Worm (Caenorhabditis elegans): ENCODE results near the gene pxd-1.

Gene pxd-1

ce11 chrIII:3984049-3984484 lies 21.9 kb upstream of the pxd-1 start:
- TF ChIP-seq flh-1 (GFP tag; optimal IDR thresholded peaks at IDR 0.05): no peak
- peak; percentile 25 for TF ChIP-seq unc-120 (tag; optimal IDR thresholded peaks at IDR 0.05; ENCODE audit: poor library complexity, severe bottlenecking)

ce11 chrIII:3986368-3986767 lies 19.6 kb upstream of the pxd-1 start, which contains the start of gene Y1A5A.1:
Gene Y1A5A.1, minus strand, starts transcription at chrIII:3986661.
- TF ChIP-seq unc-62 (GFP tag; optimal IDR thresholded peaks at IDR 0.05) (no peak), lsy-2 (tag; optimal IDR thresholded peaks at IDR 0.05) (no peak), ztf-11 (tag; optimal IDR thresholded peaks at IDR 0.05) (no peak)

- no peak for TF ChIP-seq flh-1 (GFP tag; optimal IDR thresholded peaks at IDR 0.05)
- no peak for TF ChIP-seq nhr-12 (tag; optimal IDR thresholded peaks at IDR 0.05)
- no peak for TF ChIP-seq ham-2 (GFP tag; optimal IDR thresholded peaks at IDR 0.05)
- TF ChIP-seq ztf-11 (tag; optimal IDR thresholded peaks at IDR 0.05): no peak
- no peak for TF ChIP-seq nhr-2 (tag; optimal IDR thresholded peaks at IDR 0.05)
- no peak for TF ChIP-seq unc-39 (tag; optimal IDR thresholded peaks at IDR 0.05)
- no peak for TF ChIP-seq tbx-8 (GFP tag; optimal IDR thresholded peaks at IDR 0.05)
- no peak for TF ChIP-seq unc-120 (tag; optimal IDR thresholded peaks at IDR 0.05; ENCODE audit: poor library complexity, severe bottlenecking)
- no peak for TF ChIP-seq zip-8 (tag; optimal IDR thresholded peaks at IDR 0.05)
- TF ChIP-seq mab-5 (tag; optimal IDR thresholded peaks at IDR 0.05): no peak
- no peak for TF ChIP-seq drap-1 (GFP tag; optimal IDR thresholded peaks at IDR 0.05)
- TF ChIP-seq sptf-1 (tag; optimal IDR thresholded peaks at IDR 0.05): no peak
- TF ChIP-seq blmp-1 (tag; optimal IDR thresholded peaks at IDR 0.05): no peak
- no peak for TF ChIP-seq bed-3 (GFP tag; optimal IDR thresholded peaks at IDR 0.05)
These were observed 18.2 kb upstream of the pxd-1 start, which contains the start of gene C36E8.6 for ce11 chrIII:3987759-3988158. Gene C36E8.6, plus strand, starts transcription at chrIII:3988059.

- TF ChIP-seq nhr-2 (tag; optimal IDR thresholded peaks at IDR 0.05): no peak
- TF ChIP-seq elt-1 (tag; optimal IDR thresholded peaks at IDR 0.05; ENCODE audit: borderline replicate concordance, insufficient read depth): no peak
- TF ChIP-seq hlh-1 (tag; optimal IDR thresholded peaks at IDR 0.05): peak; percentile 75
- TF ChIP-seq blmp-1 (tag; optimal IDR thresholded peaks at IDR 0.05): no peak
- TF ChIP-seq nhr-12 (tag; optimal IDR thresholded peaks at IDR 0.05): no peak
- TF ChIP-seq tbx-8 (GFP tag; optimal IDR thresholded peaks at IDR 0.05): no peak
- TF ChIP-seq nhr-28 (tag; optimal IDR thresholded peaks at IDR 0.05): no peak
- TF ChIP-seq unc-120 (tag; optimal IDR thresholded peaks at IDR 0.05; ENCODE audit: poor library complexity, severe bottlenecking): no peak
- no peak for TF ChIP-seq nhr-237 (tag; optimal IDR thresholded peaks at IDR 0.05)
- TF ChIP-seq M03D4.4 (tag; optimal IDR thresholded peaks at IDR 0.05): no peak
- TF ChIP-seq lin-32 (GFP tag; optimal IDR thresholded peaks at IDR 0.05): no peak
- TF ChIP-seq snpc-4 (tag; optimal IDR thresholded peaks at IDR 0.05): no peak
- no peak for TF ChIP-seq flh-1 (GFP tag; optimal IDR thresholded peaks at IDR 0.05)
- TF ChIP-seq unc-62 (GFP tag; optimal IDR thresholded peaks at IDR 0.05): peak; percentile 2
- TF ChIP-seq drap-1 (GFP tag; optimal IDR thresholded peaks at IDR 0.05): no peak
These were observed 14.6 kb upstream of the pxd-1 start for ce11 chrIII:3991362-3991761.

ce11 chrIII:3992089-3992488 lies 13.9 kb upstream of the pxd-1 start, which contains the start of gene glb-11:
Gene glb-11, minus strand, starts transcription at chrIII:3992189.
- TF ChIP-seq nhr-12 (tag; optimal IDR thresholded peaks at IDR 0.05) (no peak), ztf-11 (tag; optimal IDR thresholded peaks at IDR 0.05) (no peak), M03D4.4 (tag; optimal IDR thresholded peaks at IDR 0.05) (no peak), mls-2 (tag; optimal IDR thresholded peaks at IDR 0.05) (no peak), nhr-237 (tag; optimal IDR thresholded peaks at IDR 0.05) (no peak), ham-2 (GFP tag; optimal IDR thresholded peaks at IDR 0.05) (no peak), blmp-1 (tag; optimal IDR thresholded peaks at IDR 0.05) (no peak), lin-13 (tag; optimal IDR thresholded peaks at IDR 0.05) (no peak)

- TF ChIP-seq nhr-2 (tag; optimal IDR thresholded peaks at IDR 0.05) (no peak), unc-62 (GFP tag; optimal IDR thresholded peaks at IDR 0.05) (peak; percentile 4)
These were observed 11.5 kb upstream of the pxd-1 start for ce11 chrIII:3994457-3994856.

ce11 chrIII:4004064-4004580 lies 1.8 kb upstream of the pxd-1 start, which contains the start of gene tif-1A:
Gene tif-1A, minus strand, starts transcription at chrIII:4004114.
- TF ChIP-seq tbx-8 (GFP tag; optimal IDR thresholded peaks at IDR 0.05) (no peak), elt-1 (tag; optimal IDR thresholded peaks at IDR 0.05; ENCODE audit: borderline replicate concordance, insufficient read depth) (no peak), bed-3 (GFP tag; optimal IDR thresholded peaks at IDR 0.05) (no peak), drap-1 (GFP tag; optimal IDR thresholded peaks at IDR 0.05) (no peak), flh-1 (GFP tag; optimal IDR thresholded peaks at IDR 0.05) (no peak), nhr-12 (tag; optimal IDR thresholded peaks at IDR 0.05) (no peak), snpc-4 (tag; optimal IDR thresholded peaks at IDR 0.05) (no peak), nhr-237 (tag; optimal IDR thresholded peaks at IDR 0.05) (peak; percentile 40), nhr-2 (tag; optimal IDR thresholded peaks at IDR 0.05) (no peak), cnd-1 (tag; optimal IDR thresholded peaks at IDR 0.05) (no peak), ceh-39 (tag; optimal IDR thresholded peaks at IDR 0.05) (peak; percentile 75), mls-2 (tag; optimal IDR thresholded peaks at IDR 0.05) (peak; percentile 24), ceh-43 (GFP tag; optimal IDR thresholded peaks at IDR 0.05) (no peak), ztf-11 (tag; optimal IDR thresholded peaks at IDR 0.05) (no peak), sem-2 (GFP tag; optimal IDR thresholded peaks at IDR 0.05) (no peak), ham-2 (GFP tag; optimal IDR thresholded peaks at IDR 0.05) (no peak), pha-4 (tag; optimal IDR thresholded peaks at IDR 0.05) (peak; percentile 83), ceh-83 (GFP tag; optimal IDR thresholded peaks at IDR 0.05) (no peak), lsy-2 (tag; optimal IDR thresholded peaks at IDR 0.05) (peak; percentile 84), unc-62 (GFP tag; optimal IDR thresholded peaks at IDR 0.05) (no peak), M03D4.4 (tag; optimal IDR thresholded peaks at IDR 0.05) (peak; percentile 59), nhr-76 (tag; optimal IDR thresholded peaks at IDR 0.05) (no peak), ces-1 (GFP tag; optimal IDR thresholded peaks at IDR 0.05) (peak; percentile 63), hlh-1 (tag; optimal IDR thresholded peaks at IDR 0.05) (peak; percentile 26), unc-39 (tag; optimal IDR thresholded peaks at IDR 0.05) (no peak), blmp-1 (tag; optimal IDR thresholded peaks at IDR 0.05) (no peak), sptf-1 (tag; optimal IDR thresholded peaks at IDR 0.05) (peak; percentile 58)
